Fruit fly (Drosophila melanogaster): ENCODE results near the gene CG42613.

CG42613 gene

dm6 chr3R:19027165-19027564, 98.2 kb downstream of the CG42613 start, which contains the start of gene NP15.6 (continued):
- TF ChIP-seq wdn (GFP tag; IDR thresholded peaks at IDR 0.05) (no peak), Dip2 (GFP tag; IDR thresholded peaks at IDR 0.05) (no peak), kay (GFP tag; optimal IDR thresholded peaks at IDR 0.05) (no peak), da (GFP tag; optimal IDR thresholded peaks at IDR 0.05) (no peak), YL-1 (GFP tag; optimal IDR thresholded peaks at IDR 0.05) (peak; percentile 41), az2 (GFP tag; optimal IDR thresholded peaks at IDR 0.05) (no peak), CG18476 (GFP tag; optimal IDR thresholded peaks at IDR 0.05) (no peak), CG14050 (GFP tag; IDR thresholded peaks at IDR 0.05) (no peak), CG30020 (tag; optimal IDR thresholded peaks at IDR 0.05) (no peak), zen2 (GFP tag; IDR thresholded peaks at IDR 0.05; ENCODE audit: partially characterized antibody) (no peak), Mes4 (GFP tag; optimal IDR thresholded peaks at IDR 0.05) (no peak), CG12236 (GFP tag; optimal IDR thresholded peaks at IDR 0.05) (no peak), jing (GFP tag; optimal IDR thresholded peaks at IDR 0.05) (no peak), CG34224 (GFP tag; IDR thresholded peaks at IDR 0.05; ENCODE audit: partially characterized antibody) (no peak), CG3847 (GFP tag; IDR thresholded peaks at IDR 0.05) (0 out of 2 replicates have a peak, but pooled peaks have one; percentile 7), dpn (GFP tag; optimal IDR thresholded peaks at IDR 0.05) (no peak), hkb (optimal IDR thresholded peaks at IDR 0.05) (no peak), hkb (GFP tag; IDR thresholded peaks at IDR 0.05) (no peak), grau (tag; optimal IDR thresholded peaks at IDR 0.05) (no peak), sens-2 (GFP tag; IDR thresholded peaks at IDR 0.05) (no peak), Mrtf (GFP tag; IDR thresholded peaks at IDR 0.05) (no peak), Asciz (GFP tag; optimal IDR thresholded peaks at IDR 0.05) (no peak), NFAT (GFP tag; IDR thresholded peaks at IDR 0.05) (no peak), Hand (GFP tag; optimal IDR thresholded peaks at IDR 0.05) (no peak), Deaf1 (tag; optimal IDR thresholded peaks at IDR 0.05) (no peak), fd3F (GFP tag; optimal IDR thresholded peaks at IDR 0.05) (no peak), CG3407 (GFP tag; optimal IDR thresholded peaks at IDR 0.05) (no peak), CG4404 (GFP tag; IDR thresholded peaks at IDR 0.05) (no peak), CG7745 (tag; optimal IDR thresholded peaks at IDR 0.05) (no peak), CG17359 (tag; optimal IDR thresholded peaks at IDR 0.05) (no peak), CG14710 (tag; optimal IDR thresholded peaks at IDR 0.05) (peak; percentile 26), Kr (GFP tag; optimal IDR thresholded peaks at IDR 0.05) (no peak), trem (tag; optimal IDR thresholded peaks at IDR 0.05) (peak; percentile 39), CG6254 (GFP tag; optimal IDR thresholded peaks at IDR 0.05) (no peak), Abd-B (GFP tag; optimal IDR thresholded peaks at IDR 0.05) (no peak), fru (optimal IDR thresholded peaks at IDR 0.05) (no peak), pita (GFP tag; optimal IDR thresholded peaks at IDR 0.05) (no peak), D (optimal IDR thresholded peaks at IDR 0.05) (no peak), D (GFP tag; optimal IDR thresholded peaks at IDR 0.05) (no peak), CG4707 (GFP tag; optimal IDR thresholded peaks at IDR 0.05) (no peak), CG9215 (GFP tag; IDR thresholded peaks at IDR 0.05) (no peak), sqz (GFP tag; optimal IDR thresholded peaks at IDR 0.05) (no peak), CG4424 (GFP tag; optimal IDR thresholded peaks at IDR 0.05) (no peak), oc (tag; optimal IDR thresholded peaks at IDR 0.05) (no peak), CG9609 (GFP tag; optimal IDR thresholded peaks at IDR 0.05) (no peak), CG13287 (GFP tag; IDR thresholded peaks at IDR 0.05; ENCODE audit: partially characterized antibody) (peak; percentile 23; the same call in 1 of the 2 replicates), bab2 (GFP tag; optimal IDR thresholded peaks at IDR 0.05) (no peak), Dek (tag; optimal IDR thresholded peaks at IDR 0.05) (no peak), dmrt99B (tag; optimal IDR thresholded peaks at IDR 0.05) (no peak), HLH54F (GFP tag; optimal IDR thresholded peaks at IDR 0.05) (no peak), CG34376 (GFP tag; optimal IDR thresholded peaks at IDR 0.05) (no peak), lbe (GFP tag; optimal IDR thresholded peaks at IDR 0.05) (no peak), Rfx (GFP tag; IDR thresholded peaks at IDR 0.05) (no peak)
